Worm (Caenorhabditis elegans): ENCODE results near the gene F13D2.1.

- TF ChIP-seq F13H6.1 (tag; optimal IDR thresholded peaks at IDR 0.05) (no peak), pha-4 (tag; optimal IDR thresholded peaks at IDR 0.05) (no peak), eyg-1 (tag; optimal IDR thresholded peaks at IDR 0.05) (no peak), rnt-1 (tag; optimal IDR thresholded peaks at IDR 0.05) (no peak), syd-9 (tag; optimal IDR thresholded peaks at IDR 0.05) (no peak), T23F11.4 (GFP tag; optimal IDR thresholded peaks at IDR 0.05) (no peak), ceh-19 (GFP tag; optimal IDR thresholded peaks at IDR 0.05) (no peak), ref-2 (tag; optimal IDR thresholded peaks at IDR 0.05) (no peak), fkh-10 (GFP tag; optimal IDR thresholded peaks at IDR 0.05) (no peak), ama-1 (optimal IDR thresholded peaks at IDR 0.05) (no peak), npax-4 (tag; optimal IDR thresholded peaks at IDR 0.05) (no peak)
These were observed 37.2 kb upstream of the F13D2.1 start, which contains the start of gene C34F6.12 for ce11 chrX:11226595-11226994.

All from whole organism, late embryonic.